Worm (Caenorhabditis elegans): Measurements from ENCODE around the gene K11H3.2.

ce11 chrIII:9834888-9835287 is 11.3 kb upstream of the K11H3.2 start, which contains the start of gene K11H3.8:
- no peak for TF ChIP-seq B0310.2 (tag; optimal IDR thresholded peaks at IDR 0.05)
- no peak for TF ChIP-seq F13C5.2 (tag; optimal IDR thresholded peaks at IDR 0.05)
- no peak for TF ChIP-seq tbx-37 (GFP tag; conservative IDR thresholded peaks at IDR 0.05)
- TF ChIP-seq ama-1 (optimal IDR thresholded peaks at IDR 0.05), result no peak

Data from whole organism, early embryonic.